1 fruit fly cellular context compared by ENCODE assay signal in genomic region chrX:13396378-13397099, dm6.
A peak's percentile ranks its signal among the peaks of the same experiment; 100 is the strongest.
TF ChIP-seq lines count a peak whose summit lies in the region.

Gene Bcat, plus strand, starts transcription at chrX:13396899.

TF ChIP-seq in whole organism, embryonic, 481 proteins besides CTCF, POLR2A, EP300 and RAD21 (continued from another document):
- TF ChIP-seq CG8281 (tag; optimal IDR thresholded peaks at IDR 0.05; lab: Kevin White, UChicago) (peak; percentile 31), ems (GFP tag; optimal IDR thresholded peaks at IDR 0.05; lab: Kevin White, UChicago) (no peak), fru (optimal IDR thresholded peaks at IDR 0.05; lab: Kevin White, UChicago) (no peak), CG30403 (GFP tag; optimal IDR thresholded peaks at IDR 0.05; lab: Kevin White, UChicago) (peak; percentile 82), CG15479 (GFP tag; optimal IDR thresholded peaks at IDR 0.05; lab: Kevin White, UChicago) (peak; percentile 24), CG10209 (GFP tag; optimal IDR thresholded peaks at IDR 0.05; lab: Kevin White, UChicago) (peak; percentile 82), CG10462 (GFP tag; optimal IDR thresholded peaks at IDR 0.05; lab: Kevin White, UChicago) (peak; percentile 4), CG8944 (GFP tag; optimal IDR thresholded peaks at IDR 0.05; lab: Kevin White, UChicago) (peak; percentile 30), CrebB (tag; optimal IDR thresholded peaks at IDR 0.05; lab: Kevin White, UChicago) (no peak), CG10654 (GFP tag; optimal IDR thresholded peaks at IDR 0.05; lab: Kevin White, UChicago) (peak; percentile 28), so (GFP tag; IDR thresholded peaks at IDR 0.05; lab: Robert Waterston, UW) (no peak), CG15073 (GFP tag; optimal IDR thresholded peaks at IDR 0.05; lab: Kevin White, UChicago) (no peak), tx (GFP tag; optimal IDR thresholded peaks at IDR 0.05; lab: Kevin White, UChicago) (peak; percentile 32), tup (GFP tag; optimal IDR thresholded peaks at IDR 0.05; lab: Kevin White, UChicago) (peak; percentile 28), CG9437 (GFP tag; optimal IDR thresholded peaks at IDR 0.05; lab: Kevin White, UChicago) (peak; percentile 86), CG7271 (tag; optimal IDR thresholded peaks at IDR 0.05; lab: Kevin White, UChicago) (no peak), CG13894 (tag; optimal IDR thresholded peaks at IDR 0.05; lab: Kevin White, UChicago) (no peak), org-1 (GFP tag; optimal IDR thresholded peaks at IDR 0.05; lab: Kevin White, UChicago) (peak; percentile 70), CG10565 (GFP tag; optimal IDR thresholded peaks at IDR 0.05; lab: Kevin White, UChicago) (no peak), NfI (GFP tag; optimal IDR thresholded peaks at IDR 0.05; lab: Kevin White, UChicago) (peak; percentile 77), CG6813 (GFP tag; optimal IDR thresholded peaks at IDR 0.05; lab: Kevin White, UChicago) (peak; percentile 64), crp (GFP tag; optimal IDR thresholded peaks at IDR 0.05; lab: Kevin White, UChicago) (peak in 1 of 2 experiments; percentile 10), CG11085 (GFP tag; IDR thresholded peaks at IDR 0.05; lab: Robert Waterston, UW) (peak; percentile 57; the same call in 1 of the 2 replicates), ato (GFP tag; IDR thresholded peaks at IDR 0.05; lab: Robert Waterston, UW; ENCODE audit: partially characterized antibody) (no peak), Gug (GFP tag; IDR thresholded peaks at IDR 0.05; lab: Robert Waterston, UW) (peak; percentile 15; the same call in 1 of the 4 replicates), row (GFP tag; IDR thresholded peaks at IDR 0.05; lab: Robert Waterston, UW) (peak; percentile 76), kah (GFP tag; optimal IDR thresholded peaks at IDR 0.05; lab: Kevin White, UChicago) (peak; percentile 21), crc (GFP tag; optimal IDR thresholded peaks at IDR 0.05; lab: Kevin White, UChicago) (peak; percentile 4), CG7372 (GFP tag; IDR thresholded peaks at IDR 0.05; lab: Robert Waterston, UW) (peak; percentile 54; the same call in 1 of the 2 replicates), bbx (GFP tag; IDR thresholded peaks at IDR 0.05; lab: Robert Waterston, UW; ENCODE audit: partially characterized antibody) (no peak), hb (GFP tag; IDR thresholded peaks at IDR 0.05; lab: Robert Waterston, UW; ENCODE audit: partially characterized antibody) (no peak), hbn (GFP tag; IDR thresholded peaks at IDR 0.05; lab: Robert Waterston, UW; ENCODE audit: partially characterized antibody) (no peak), CG3995 (GFP tag; optimal IDR thresholded peaks at IDR 0.05; lab: Kevin White, UChicago) (no peak), Max (GFP tag; optimal IDR thresholded peaks at IDR 0.05; lab: Kevin White, UChicago) (peak; percentile 42), CG2678 (tag; optimal IDR thresholded peaks at IDR 0.05; lab: Kevin White, UChicago) (peak; percentile 90), CG33557 (GFP tag; optimal IDR thresholded peaks at IDR 0.05; lab: Kevin White, UChicago) (peak; percentile 18), CG18476 (GFP tag; optimal IDR thresholded peaks at IDR 0.05; lab: Kevin White, UChicago) (peak; percentile 49), CG32532 (GFP tag; IDR thresholded peaks at IDR 0.05; lab: Robert Waterston, UW) (peak; percentile 73; the same call in 1 of the 2 replicates), tin (GFP tag; optimal IDR thresholded peaks at IDR 0.05; lab: Kevin White, UChicago) (peak; percentile 52), H15 (GFP tag; IDR thresholded peaks at IDR 0.05; lab: Robert Waterston, UW) (no peak; the same call in 2 of the 3 replicates), sens-2 (GFP tag; IDR thresholded peaks at IDR 0.05; lab: Robert Waterston, UW) (no peak), CG17829 (tag; optimal IDR thresholded peaks at IDR 0.05; lab: Kevin White, UChicago) (peak; percentile 60), tna (GFP tag; IDR thresholded peaks at IDR 0.05; lab: Robert Waterston, UW; ENCODE audit: partially characterized antibody) (no peak), Deaf1 (tag; optimal IDR thresholded peaks at IDR 0.05; lab: Kevin White, UChicago) (peak; percentile 83), gsb (GFP tag; IDR thresholded peaks at IDR 0.05; lab: Robert Waterston, UW) (0 out of 2 replicates have a peak, but pooled peaks have one; percentile 41), CG17359 (tag; optimal IDR thresholded peaks at IDR 0.05; lab: Kevin White, UChicago) (peak; percentile 29), CG4854 (GFP tag; optimal IDR thresholded peaks at IDR 0.05; lab: Kevin White, UChicago) (no peak), ase (GFP tag; IDR thresholded peaks at IDR 0.05; lab: Robert Waterston, UW) (no peak; the same call in 2 of the 3 replicates), BtbVII (GFP tag; optimal IDR thresholded peaks at IDR 0.05; lab: Kevin White, UChicago) (peak; percentile 77), ranshi (GFP tag; IDR thresholded peaks at IDR 0.05; lab: Robert Waterston, UW) (0 out of 2 replicates have a peak, but pooled peaks have one; percentile 35), lmd (GFP tag; IDR thresholded peaks at IDR 0.05; lab: Robert Waterston, UW) (peak; percentile 76), CG8765 (GFP tag; IDR thresholded peaks at IDR 0.05; lab: Robert Waterston, UW) (no peak), zen (tag; optimal IDR thresholded peaks at IDR 0.05; lab: Kevin White, UChicago) (peak; percentile 29), btn (GFP tag; optimal IDR thresholded peaks at IDR 0.05; lab: Kevin White, UChicago) (no peak), CG9609 (GFP tag; optimal IDR thresholded peaks at IDR 0.05; lab: Kevin White, UChicago) (peak; percentile 24), schlank (tag; optimal IDR thresholded peaks at IDR 0.05; lab: Kevin White, UChicago) (peak; percentile 13), Sox102F (GFP tag; optimal IDR thresholded peaks at IDR 0.05; lab: Kevin White, UChicago) (peak; percentile 78), Ets97D (GFP tag; optimal IDR thresholded peaks at IDR 0.05; lab: Kevin White, UChicago) (no peak), Atf-2 (GFP tag; optimal IDR thresholded peaks at IDR 0.05; lab: Kevin White, UChicago) (peak; percentile 28), esg (GFP tag; conservative IDR thresholded peaks at IDR 0.05; lab: Robert Waterston, UW) (peak; percentile 49; the same call in 1 of the 2 replicates), Sox100B (GFP tag; optimal IDR thresholded peaks at IDR 0.05; lab: Kevin White, UChicago) (peak; percentile 88), Dll (GFP tag; IDR thresholded peaks at IDR 0.05; lab: Robert Waterston, UW; ENCODE audit: partially characterized antibody) (no peak), CG18011 (GFP tag; optimal IDR thresholded peaks at IDR 0.05; lab: Kevin White, UChicago) (peak; percentile 32), CG14710 (tag; optimal IDR thresholded peaks at IDR 0.05; lab: Kevin White, UChicago) (peak; percentile 20), D19B (GFP tag; optimal IDR thresholded peaks at IDR 0.05; lab: Kevin White, UChicago) (peak; percentile 73), twi (tag; optimal IDR thresholded peaks at IDR 0.05; lab: Kevin White, UChicago) (no peak), dati (GFP tag; IDR thresholded peaks at IDR 0.05; lab: Robert Waterston, UW) (no peak), ATbp (GFP tag; optimal IDR thresholded peaks at IDR 0.05; lab: Kevin White, UChicago) (peak; percentile 11), chn (GFP tag; optimal IDR thresholded peaks at IDR 0.05; lab: Kevin White, UChicago) (peak; percentile 13), Nf-YB (GFP tag; optimal IDR thresholded peaks at IDR 0.05; lab: Kevin White, UChicago) (peak; percentile 48), Hmr (GFP tag; optimal IDR thresholded peaks at IDR 0.05; lab: Kevin White, UChicago) (peak; percentile 83), CG18599 (GFP tag; optimal IDR thresholded peaks at IDR 0.05; lab: Kevin White, UChicago) (peak; percentile 70), gt (GFP tag; IDR thresholded peaks at IDR 0.05; lab: Robert Waterston, UW) (no peak), Fer2 (tag; optimal IDR thresholded peaks at IDR 0.05; lab: Kevin White, UChicago) (peak; percentile 57), CG33213 (GFP tag; optimal IDR thresholded peaks at IDR 0.05; lab: Kevin White, UChicago) (no peak), al (GFP tag; IDR thresholded peaks at IDR 0.05; lab: Robert Waterston, UW) (peak; percentile 53), Eip74EF (GFP tag; optimal IDR thresholded peaks at IDR 0.05; lab: Kevin White, UChicago) (peak in 1 of 2 experiments; percentile 45), CG9876 (GFP tag; optimal IDR thresholded peaks at IDR 0.05; lab: Kevin White, UChicago) (no peak), CG34376 (GFP tag; optimal IDR thresholded peaks at IDR 0.05; lab: Kevin White, UChicago) (peak; percentile 28), unpg (GFP tag; optimal IDR thresholded peaks at IDR 0.05; lab: Kevin White, UChicago) (peak; percentile 50), CG10274 (GFP tag; optimal IDR thresholded peaks at IDR 0.05; lab: Kevin White, UChicago) (peak; percentile 77), Chrac-16 (GFP tag; optimal IDR thresholded peaks at IDR 0.05; lab: Kevin White, UChicago) (peak; percentile 38), cato (GFP tag; optimal IDR thresholded peaks at IDR 0.05; lab: Kevin White, UChicago; ENCODE audit: borderline replicate concordance) (peak; percentile 54), Dip3 (GFP tag; optimal IDR thresholded peaks at IDR 0.05; lab: Kevin White, UChicago) (peak; percentile 51), Pdp1 (GFP tag; optimal IDR thresholded peaks at IDR 0.05; lab: Kevin White, UChicago) (peak; percentile 10 to 42), Doc3 (GFP tag; IDR thresholded peaks at IDR 0.05; lab: Robert Waterston, UW; ENCODE audit: partially characterized antibody) (no peak), CG2889 (GFP tag; IDR thresholded peaks at IDR 0.05; lab: Robert Waterston, UW) (0 out of 3 replicates have a peak, but pooled peaks have one; percentile 39), CG5953 (GFP tag; IDR thresholded peaks at IDR 0.05; lab: Robert Waterston, UW) (no peak), CG10366 (GFP tag; IDR thresholded peaks at IDR 0.05; lab: Robert Waterston, UW) (peak; percentile 35; the same call in 1 of the 2 replicates), CG15011 (GFP tag; optimal IDR thresholded peaks at IDR 0.05; lab: Kevin White, UChicago) (peak; percentile 63), Hr78 (GFP tag; optimal IDR thresholded peaks at IDR 0.05; lab: Kevin White, UChicago) (peak in 1 of 2 experiments; percentile 20), danr (GFP tag; IDR thresholded peaks at IDR 0.05; lab: Robert Waterston, UW) (peak; percentile 38; the same call in 1 of the 2 replicates), CG2712 (tag; optimal IDR thresholded peaks at IDR 0.05; lab: Kevin White, UChicago) (peak; percentile 60), wor (GFP tag; IDR thresholded peaks at IDR 0.05; lab: Robert Waterston, UW) (no peak)
